Worm (Caenorhabditis elegans): ENCODE results near the gene T05E12.6.

- TF ChIP-seq M03D4.4 (tag; optimal IDR thresholded peaks at IDR 0.05) = no peak
- no peak for TF ChIP-seq ztf-11 (tag; optimal IDR thresholded peaks at IDR 0.05)
- no peak for TF ChIP-seq lin-32 (GFP tag; optimal IDR thresholded peaks at IDR 0.05)
- TF ChIP-seq mep-1 (tag; optimal IDR thresholded peaks at IDR 0.05) = no peak
- TF ChIP-seq snpc-4 (tag; optimal IDR thresholded peaks at IDR 0.05) = no peak
- TF ChIP-seq nhr-237 (tag; optimal IDR thresholded peaks at IDR 0.05) = no peak
- no peak for TF ChIP-seq unc-39 (tag; optimal IDR thresholded peaks at IDR 0.05)
- no peak for TF ChIP-seq elt-3 (tag; optimal IDR thresholded peaks at IDR 0.05)
- no peak for TF ChIP-seq elt-1 (tag; optimal IDR thresholded peaks at IDR 0.05; ENCODE audit: borderline replicate concordance, insufficient read depth)
Measured at ce11 chrV:17077889-17078288, 11.4 kb downstream of the T05E12.6 start, which contains the start of gene T05E12.3.
